Fruit fly (Drosophila melanogaster) whole organism, adult: ENCODE data around the gene Lsp1beta.

Source experiments
- CG1620 ChIP-seq: fragments of 200-800 bp; sonication (Bioruptor generic); optimal IDR thresholded peaks from 2 replicates; lab custom pipeline; 2016; ENCODE audit warnings: missing biosample characterization, missing genetic modification characterization
- Clk ChIP-seq: fragments of 200-800 bp; sonication (Bioruptor generic); optimal IDR thresholded peaks from 2 replicates; lab custom pipeline; 2017; ENCODE audit warnings: missing biosample characterization, missing genetic modification characterization
- cnc ChIP-seq, 2 experiments: fragments of >200 bp; optimal IDR thresholded peaks; 2 replicates each; lab custom pipeline; 2017
- kay ChIP-seq: fragments of 200-800 bp; sonication (Bioruptor generic); peaks from one replicate; lab custom pipeline; 2016; ENCODE audit warnings: missing biosample characterization, missing genetic modification characterization, borderline replicate concordance

DNA sequence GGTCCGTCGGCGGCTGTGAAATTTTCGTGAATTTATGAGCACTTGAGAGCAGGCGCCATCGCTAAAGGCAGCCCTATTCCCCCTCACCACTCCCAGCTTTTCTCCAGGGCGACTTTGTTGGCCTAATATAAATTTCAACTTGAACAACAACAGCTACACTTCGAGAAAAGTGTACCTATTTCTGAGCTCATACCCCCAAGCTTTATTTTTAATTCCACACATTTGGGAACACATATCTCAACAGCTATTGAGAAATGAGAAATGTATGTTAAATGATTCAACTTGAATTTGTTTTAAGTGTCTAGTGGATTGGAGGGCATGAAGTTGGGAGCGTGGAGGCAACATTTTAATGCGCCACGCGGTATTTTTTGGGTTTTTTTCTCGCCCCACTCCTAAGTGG lies 11.6 kb upstream of the Lsp1beta start:
- TF ChIP-seq Clk, result no peak
- TF ChIP-seq kay (GFP tag; lab: Kevin White, UChicago), result no peak
- no peak for TF ChIP-seq CG1620
- no peak for TF ChIP-seq cnc (optimal IDR thresholded peaks at IDR 0.05; lab: Kevin White, UChicago)
